Fruit fly (Drosophila melanogaster) whole organism, embryonic: ENCODE results near the gene spd-2.

Experiments
- BEAF-32 ChIP-seq: fragments of 200-800 bp; sonication (Bioruptor generic); optimal IDR thresholded peaks from 3 replicates; lab custom pipeline; 2017; ENCODE audit warnings: missing biosample characterization, missing genetic modification characterization, mild to moderate bottlenecking, moderate library complexity, missing genetic modification reagents
- Blimp-1 ChIP-seq: fragments of 200-800 bp; sonication (Bioruptor generic); optimal IDR thresholded peaks from 3 replicates; lab custom pipeline; 2018; ENCODE audit warnings: missing biosample characterization, missing genetic modification characterization, mild to moderate bottlenecking, moderate library complexity, missing genetic modification reagents
- CG1024 ChIP-seq: fragments of 200-800 bp; sonication (Bioruptor generic); IDR thresholded peaks from 2 replicates; pipeline ENCODE4 v1.3.6; 2022; ENCODE audit warnings: missing biosample characterization, missing genetic modification characterization
- CG10321 ChIP-seq: fragments of 200-800 bp; sonication (Bioruptor generic); IDR thresholded peaks from 2 replicates; pipeline ENCODE4 v1.3.6; 2022; ENCODE audit warnings: missing biosample characterization, missing genetic modification characterization
- CG10366 ChIP-seq: fragments of 200-800 bp; sonication (Bioruptor generic); IDR thresholded peaks from 2 replicates; pipeline ENCODE4 v1.3.6; 2022; ENCODE audit warnings: missing biosample characterization, missing genetic modification characterization
- CG11093 ChIP-seq: fragments of 200-800 bp; sonication (Bioruptor generic); IDR thresholded peaks from 3 replicates; pipeline ENCODE4 v1.3.6; 2022; ENCODE audit warnings: missing biosample characterization, missing genetic modification characterization
- CG12104 ChIP-seq: fragments of 200-800 bp; sonication (Bioruptor generic); optimal IDR thresholded peaks from 3 replicates; lab custom pipeline; 2016; ENCODE audit warnings: missing biosample characterization, missing genetic modification characterization
- CG12744 ChIP-seq: fragments of 200-800 bp; sonication (Bioruptor generic); optimal IDR thresholded peaks from 2 replicates; lab custom pipeline; 2016; ENCODE audit warnings: missing biosample characterization, missing genetic modification characterization
- CG14441 ChIP-seq: fragments of 200-800 bp; sonication (Bioruptor generic); IDR thresholded peaks from 2 replicates; pipeline ENCODE4 v1.3.6; 2022; ENCODE audit warnings: missing biosample characterization, missing genetic modification characterization
- CG15269 ChIP-seq: fragments of 200-800 bp; sonication (Bioruptor generic); optimal IDR thresholded peaks from 2 replicates; lab custom pipeline; 2018; ENCODE audit warnings: missing biosample characterization, mild to moderate bottlenecking, missing genetic modification characterization, moderate library complexity
- CG1603 ChIP-seq: fragments of 200-800 bp; sonication (Bioruptor generic); optimal IDR thresholded peaks from 2 replicates; lab custom pipeline; 2019; ENCODE audit warnings: missing biosample characterization, mild to moderate bottlenecking, missing genetic modification characterization, moderate library complexity
- CG16815 ChIP-seq: fragments of 200-800 bp; sonication (Bioruptor generic); optimal IDR thresholded peaks from 3 replicates; lab custom pipeline; 2017; ENCODE audit warnings: missing biosample characterization, mild to moderate bottlenecking, missing genetic modification characterization
- CG17568 ChIP-seq: fragments of 200-800 bp; sonication (Bioruptor generic); optimal IDR thresholded peaks from 2 replicates; lab custom pipeline; 2018; ENCODE audit warnings: missing biosample characterization, mild to moderate bottlenecking, missing genetic modification characterization, moderate library complexity
- CG18476 ChIP-seq: fragments of 200-800 bp; sonication (Bioruptor generic); optimal IDR thresholded peaks from 2 replicates; lab custom pipeline; 2016; ENCODE audit warnings: missing biosample characterization, mild to moderate bottlenecking, missing genetic modification characterization
- CG18764 ChIP-seq: fragments of 200-800 bp; sonication (Bioruptor generic); optimal IDR thresholded peaks from 3 replicates; lab custom pipeline; 2016; ENCODE audit warnings: missing biosample characterization, missing genetic modification characterization
- CG2120 ChIP-seq: fragments of 200-800 bp; sonication (Bioruptor generic); optimal IDR thresholded peaks from 3 replicates; lab custom pipeline; 2016; ENCODE audit warnings: missing biosample characterization, missing genetic modification characterization
- CG32772 ChIP-seq: fragments of 200-800 bp; sonication (Bioruptor generic); IDR thresholded peaks from 2 replicates; pipeline ENCODE4 v1.3.6; 2022; ENCODE audit warnings: missing biosample characterization, missing genetic modification characterization
- CG3847 ChIP-seq: fragments of 200-800 bp; sonication (Bioruptor generic); IDR thresholded peaks from 2 replicates; pipeline ENCODE4 v1.3.6; 2022; ENCODE audit warnings: missing biosample characterization, missing genetic modification characterization
- CG3995 ChIP-seq: fragments of 200-800 bp; sonication (Bioruptor generic); optimal IDR thresholded peaks from 3 replicates; lab custom pipeline; 2016; ENCODE audit warnings: missing biosample characterization, missing genetic modification characterization
- CG42726 ChIP-seq: fragments of 200-800 bp; sonication (Bioruptor generic); IDR thresholded peaks from 2 replicates; pipeline ENCODE4 v1.3.6; 2022; ENCODE audit warnings: missing biosample characterization, missing genetic modification characterization; ENCODE audit not compliant: partially characterized antibody
- CG4404 ChIP-seq: fragments of 200-800 bp; sonication (Bioruptor generic); IDR thresholded peaks from 2 replicates; pipeline ENCODE4 v1.3.6; 2022; ENCODE audit warnings: missing biosample characterization, missing genetic modification characterization
- CG6791 ChIP-seq: fragments of 200-800 bp; sonication (Bioruptor generic); IDR thresholded peaks from 3 replicates; pipeline ENCODE4 v1.3.6; 2022; ENCODE audit warnings: missing biosample characterization, missing genetic modification characterization; ENCODE audit not compliant: partially characterized antibody
- CG7357 ChIP-seq: fragments of 200-800 bp; sonication (Bioruptor generic); IDR thresholded peaks from 3 replicates; pipeline ENCODE4 v1.3.6; 2022; ENCODE audit warnings: missing biosample characterization, missing genetic modification characterization
- CG7372 ChIP-seq: fragments of 200-800 bp; sonication (Bioruptor generic); IDR thresholded peaks from 2 replicates; pipeline ENCODE4 v1.3.6; 2022; ENCODE audit warnings: missing biosample characterization, missing genetic modification characterization
- CG8478 ChIP-seq: fragments of >200 bp; optimal IDR thresholded peaks from 2 replicates; lab custom pipeline; 2018
- CG8924 ChIP-seq: fragments of 200-800 bp; optimal IDR thresholded peaks from 3 replicates; lab custom pipeline; 2019; ENCODE audit warnings: missing biosample characterization, mild to moderate bottlenecking, missing genetic modification characterization, moderate library complexity
- Dbx ChIP-seq: fragments of 200-800 bp; sonication (Bioruptor generic); IDR thresholded peaks from 3 replicates; pipeline ENCODE4 v1.3.6; 2022; ENCODE audit warnings: missing biosample characterization, missing genetic modification characterization
- Ets97D ChIP-seq: fragments of 200-800 bp; sonication (Bioruptor generic); optimal IDR thresholded peaks from 3 replicates; lab custom pipeline; 2016; ENCODE audit warnings: missing biosample characterization, missing genetic modification characterization
- Gug ChIP-seq: fragments of 200-800 bp; sonication (Bioruptor generic); IDR thresholded peaks from 4 replicates; pipeline ENCODE4 v1.3.6; 2022; ENCODE audit warnings: missing biosample characterization, missing genetic modification characterization
- HmgD ChIP-seq: fragments of 200-800 bp; sonication (Bioruptor generic); optimal IDR thresholded peaks from 3 replicates; lab custom pipeline; 2016; ENCODE audit warnings: missing biosample characterization, missing genetic modification characterization
- MESR4 ChIP-seq: fragments of 200-800 bp; sonication (Bioruptor generic); optimal IDR thresholded peaks from 2 replicates; lab custom pipeline; 2018; ENCODE audit warnings: missing biosample characterization, mild to moderate bottlenecking, missing genetic modification characterization, moderate library complexity
- Med ChIP-seq: fragments of 200-800 bp; sonication (Bioruptor generic); peaks from one replicate; lab custom pipeline; 2016; ENCODE audit warnings: missing biosample characterization, missing genetic modification characterization, mild to moderate bottlenecking, inconsistent platforms, moderate library complexity
- Rfx ChIP-seq: fragments of 200-800 bp; sonication (Bioruptor generic); IDR thresholded peaks from 2 replicates; pipeline ENCODE4 v1.3.6; 2022; ENCODE audit warnings: missing biosample characterization, missing genetic modification characterization
- Side ChIP-seq: fragments of 200-800 bp; sonication (Bioruptor generic); optimal IDR thresholded peaks from 2 replicates; lab custom pipeline; 2016; ENCODE audit warnings: missing biosample characterization, missing genetic modification characterization
- ato ChIP-seq: fragments of 200-800 bp; sonication (Bioruptor generic); IDR thresholded peaks from 2 replicates; pipeline ENCODE4 v1.3.6; 2022; ENCODE audit warnings: missing biosample characterization, missing genetic modification characterization; ENCODE audit not compliant: partially characterized antibody
- bcd ChIP-seq: fragments of 200-800 bp; sonication (Bioruptor generic); optimal IDR thresholded peaks from 2 replicates; lab custom pipeline; 2017; ENCODE audit warnings: missing biosample characterization, mild to moderate bottlenecking, missing genetic modification characterization
- bigmax ChIP-seq: fragments of 200-800 bp; sonication (Bioruptor generic); optimal IDR thresholded peaks from 2 replicates; lab custom pipeline; 2018; ENCODE audit warnings: missing biosample characterization, mild to moderate bottlenecking, missing genetic modification characterization
- gem ChIP-seq: fragments of 200-800 bp; sonication (Bioruptor generic); optimal IDR thresholded peaks from 2 replicates; lab custom pipeline; 2019; ENCODE audit warnings: missing biosample characterization, mild to moderate bottlenecking, missing genetic modification characterization, moderate library complexity
- gsb-n ChIP-seq: fragments of 200-800 bp; sonication (Bioruptor generic); optimal IDR thresholded peaks from 3 replicates; lab custom pipeline; 2018; ENCODE audit warnings: missing biosample characterization, mild to moderate bottlenecking, missing genetic modification characterization
- hbn ChIP-seq: fragments of 200-800 bp; sonication (Bioruptor generic); IDR thresholded peaks from 2 replicates; pipeline ENCODE4 v1.3.6; 2022; ENCODE audit warnings: missing biosample characterization, missing genetic modification characterization; ENCODE audit not compliant: partially characterized antibody
- kay ChIP-seq: fragments of 200-800 bp; sonication (Bioruptor generic); optimal IDR thresholded peaks from 2 replicates; lab custom pipeline; 2016; ENCODE audit warnings: missing biosample characterization, missing genetic modification characterization
- lmd ChIP-seq: fragments of 200-800 bp; sonication (Bioruptor generic); IDR thresholded peaks from 2 replicates; pipeline ENCODE4 v1.3.6; 2022; ENCODE audit warnings: missing biosample characterization, missing genetic modification characterization
- mam ChIP-seq: fragments of 200-800 bp; sonication (Bioruptor generic); optimal IDR thresholded peaks from 3 replicates; lab custom pipeline; 2016; ENCODE audit warnings: missing biosample characterization, missing genetic modification characterization
- mirr ChIP-seq: fragments of 200-800 bp; sonication (Bioruptor generic); optimal IDR thresholded peaks from 3 replicates; lab custom pipeline; 2018; ENCODE audit warnings: missing biosample characterization, mild to moderate bottlenecking, missing genetic modification characterization
- mld ChIP-seq: fragments of 200-800 bp; sonication (Bioruptor generic); IDR thresholded peaks from 3 replicates; pipeline ENCODE4 v1.3.6; 2022; ENCODE audit warnings: missing biosample characterization, missing genetic modification characterization; ENCODE audit not compliant: partially characterized antibody
- odd ChIP-seq: fragments of 200-800 bp; sonication (Bioruptor generic); optimal IDR thresholded peaks from 2 replicates; lab custom pipeline; 2017; ENCODE audit warnings: missing biosample characterization, mild to moderate bottlenecking, missing genetic modification characterization
- ro ChIP-seq: fragments of 200-800 bp; sonication (Bioruptor generic); IDR thresholded peaks from 2 replicates; pipeline ENCODE4 v1.3.6; 2022; ENCODE audit warnings: missing biosample characterization, missing genetic modification characterization
- sd ChIP-seq: fragments of 200-800 bp; sonication (Bioruptor generic); optimal IDR thresholded peaks from 3 replicates; lab custom pipeline; 2018; ENCODE audit warnings: missing biosample characterization, mild to moderate bottlenecking, missing genetic modification characterization, moderate library complexity
- sna ChIP-seq: fragments of 200-800 bp; sonication (Bioruptor generic); IDR thresholded peaks from 2 replicates; pipeline ENCODE4 v1.3.6; 2022; ENCODE audit warnings: missing biosample characterization, missing genetic modification characterization; ENCODE audit not compliant: partially characterized antibody
- tx ChIP-seq: fragments of 200-800 bp; sonication (Bioruptor generic); optimal IDR thresholded peaks from 2 replicates; lab custom pipeline; 2016; ENCODE audit warnings: missing biosample characterization, missing genetic modification characterization
- unpg ChIP-seq: fragments of 200-800 bp; sonication (Bioruptor generic); optimal IDR thresholded peaks from 3 replicates; lab custom pipeline; 2018; ENCODE audit warnings: missing biosample characterization, mild to moderate bottlenecking, missing genetic modification characterization, moderate library complexity

Gene spd-2

dm6 chr3L:16635566-16636210, 40.9 kb upstream of the spd-2 start (continued):
- TF ChIP-seq bcd (GFP tag; lab: Kevin White, UChicago): peak; percentile 12
- no peak for TF ChIP-seq CG7372 (GFP tag; lab: Robert Waterston, UW)
- peak; percentile 23; the same call in 1 of the 2 replicates for TF ChIP-seq CG10366 (GFP tag; lab: Robert Waterston, UW)
- TF ChIP-seq sd (tag; lab: Kevin White, UChicago): no peak
- TF ChIP-seq CG3847 (GFP tag; lab: Robert Waterston, UW): no peak
- no peak for TF ChIP-seq CG12104 (GFP tag; lab: Kevin White, UChicago)
- peak; percentile 54 for TF ChIP-seq gem
- TF ChIP-seq CG8924 (tag; lab: Kevin White, UChicago): peak; percentile 30
- no peak for TF ChIP-seq CG3995 (GFP tag; lab: Kevin White, UChicago)
- TF ChIP-seq CG18764 (GFP tag; lab: Kevin White, UChicago): no peak
- no peak for TF ChIP-seq Side (GFP tag; lab: Kevin White, UChicago)
- no peak for TF ChIP-seq Ets97D (GFP tag; lab: Kevin White, UChicago)
- no peak for TF ChIP-seq sna (GFP tag; lab: Robert Waterston, UW)
- TF ChIP-seq CG7357 (GFP tag; lab: Robert Waterston, UW): no peak
- TF ChIP-seq CG12744 (GFP tag; lab: Kevin White, UChicago): no peak
- TF ChIP-seq mirr (GFP tag; lab: Kevin White, UChicago): no peak
- no peak for TF ChIP-seq BEAF-32 (GFP tag; lab: Kevin White, UChicago)
- TF ChIP-seq Med (GFP tag; lab: Kevin White, UChicago): peak; percentile 42
- no peak for TF ChIP-seq CG32772
- TF ChIP-seq CG17568: no peak
- TF ChIP-seq Blimp-1 (GFP tag; lab: Kevin White, UChicago): peak; percentile 9
- peak; percentile 76 for TF ChIP-seq kay (GFP tag; lab: Kevin White, UChicago)
- no peak for TF ChIP-seq ro (GFP tag; lab: Robert Waterston, UW)
- peak; percentile 44 for TF ChIP-seq CG15269 (tag; lab: Kevin White, UChicago)
- no peak for TF ChIP-seq CG14441 (GFP tag; lab: Robert Waterston, UW)
- no peak for TF ChIP-seq CG42726 (GFP tag; lab: Robert Waterston, UW)
- TF ChIP-seq CG1603 (tag; lab: Kevin White, UChicago): no peak
- no peak for TF ChIP-seq CG18476 (GFP tag; lab: Kevin White, UChicago)
- TF ChIP-seq MESR4 (GFP tag; lab: Kevin White, UChicago): no peak
- TF ChIP-seq CG4404 (GFP tag; lab: Robert Waterston, UW): no peak
- TF ChIP-seq Rfx (GFP tag; lab: Robert Waterston, UW): no peak
- no peak for TF ChIP-seq CG8478 (lab: Kevin White, UChicago)
- TF ChIP-seq CG2120 (GFP tag; lab: Kevin White, UChicago): peak; percentile 4
- TF ChIP-seq CG11093 (GFP tag; lab: Robert Waterston, UW): no peak
- no peak for TF ChIP-seq hbn (GFP tag; lab: Robert Waterston, UW)
- no peak for TF ChIP-seq odd (GFP tag; lab: Kevin White, UChicago)
- TF ChIP-seq bigmax (GFP tag; lab: Kevin White, UChicago): no peak
- TF ChIP-seq HmgD (GFP tag; lab: Kevin White, UChicago): no peak
- peak; percentile 10 for TF ChIP-seq gsb-n
- no peak for TF ChIP-seq mam (GFP tag; lab: Kevin White, UChicago)
- TF ChIP-seq tx (GFP tag; lab: Kevin White, UChicago): no peak
- peak; percentile 2 for TF ChIP-seq CG16815 (GFP tag; lab: Kevin White, UChicago)
- no peak for TF ChIP-seq mld
- TF ChIP-seq CG1024 (GFP tag; lab: Robert Waterston, UW): no peak
- no peak for TF ChIP-seq CG10321 (GFP tag; lab: Robert Waterston, UW)
- TF ChIP-seq Dbx: no peak
- TF ChIP-seq ato (GFP tag; lab: Robert Waterston, UW): no peak
- TF ChIP-seq lmd (GFP tag; lab: Robert Waterston, UW): 0 out of 2 replicates have a peak, but pooled peaks have one; percentile 13
- TF ChIP-seq Gug: no peak
- no peak for TF ChIP-seq CG6791 (GFP tag; lab: Robert Waterston, UW)
- peak; percentile 27 for TF ChIP-seq unpg (GFP tag; lab: Kevin White, UChicago)
